Worm (Caenorhabditis elegans) whole organism, L3 larva: ENCODE results near the gene hyls-1.
A peak's percentile ranks its signal among the peaks of the same experiment; 100 is the strongest.

Experiments used
- R02D3.7 ChIP-seq: fragments of 150-350 bp; optimal IDR thresholded peaks from 2 replicates; lab custom pipeline; 2014; ENCODE audit warnings: missing biosample characterization, missing genetic modification characterization
- aly-2 ChIP-seq: fragments of 150-350 bp; optimal IDR thresholded peaks from 2 replicates; lab custom pipeline; 2014; ENCODE audit warnings: missing biosample characterization, missing genetic modification characterization
- ama-1 ChIP-seq: fragments of 150-350 bp; optimal IDR thresholded peaks from 2 replicates; lab custom pipeline; 2018
- ceh-16 ChIP-seq: sonication (generic microtip); optimal IDR thresholded peaks from 2 replicates; lab custom pipeline; 2017; ENCODE audit warnings: missing biosample characterization, missing genetic modification characterization
- ceh-82 ChIP-seq: fragments of 150-350 bp; optimal IDR thresholded peaks from 2 replicates; lab custom pipeline; 2014; ENCODE audit warnings: missing biosample characterization, missing genetic modification characterization
- daf-12 ChIP-seq: fragments of 150-350 bp; optimal IDR thresholded peaks from 2 replicates; lab custom pipeline; 2014; ENCODE audit warnings: missing biosample characterization, missing genetic modification reagents, missing genetic modification characterization
- egl-27 ChIP-seq: sonication (generic microtip); optimal IDR thresholded peaks from 4 replicates; lab custom pipeline; 2017; ENCODE audit warnings: missing biosample characterization, missing genetic modification reagents, missing genetic modification characterization
- egl-5 ChIP-seq: fragments of 150-350 bp; optimal IDR thresholded peaks from 2 replicates; lab custom pipeline; 2017; ENCODE audit warnings: missing biosample characterization, missing genetic modification reagents, missing genetic modification characterization, inconsistent platforms
- elt-1 ChIP-seq: fragments of 150-350 bp; optimal IDR thresholded peaks from 2 replicates; lab custom pipeline; 2014; ENCODE audit warnings: missing biosample characterization, missing genetic modification characterization
- elt-2 ChIP-seq: sonication (generic microtip); optimal IDR thresholded peaks from 2 replicates; lab custom pipeline; 2016; ENCODE audit warnings: missing genetic modification reagents, mild to moderate bottlenecking, missing genetic modification characterization, missing compliant biosample characterization
- elt-3 ChIP-seq, 3 experiments: fragments of 150-350 bp in 1 of 3; sonication (generic microtip) in 2 of 3; optimal IDR thresholded peaks; 2 replicates in 2 of 3; 4 replicates in 1 of 3; lab custom pipeline; 2014 to 2017; ENCODE audit warnings: missing biosample characterization in 3 of 3, missing genetic modification characterization in 3 of 3
- fkh-10 ChIP-seq: sonication (generic microtip); optimal IDR thresholded peaks from 2 replicates; lab custom pipeline; 2017; ENCODE audit warnings: missing biosample characterization, missing genetic modification reagents, missing genetic modification characterization
- fkh-2 ChIP-seq: fragments of 150-350 bp; optimal IDR thresholded peaks from 2 replicates; lab custom pipeline; 2014; ENCODE audit warnings: missing biosample characterization, missing genetic modification reagents, missing genetic modification characterization
- fos-1 ChIP-seq: fragments of 150-350 bp; optimal IDR thresholded peaks from 2 replicates; lab custom pipeline; 2014; ENCODE audit warnings: missing biosample characterization, missing genetic modification characterization
- hmg-11 ChIP-seq: sonication (generic microtip); optimal IDR thresholded peaks from 2 replicates; lab custom pipeline; 2016; ENCODE audit warnings: missing genetic modification characterization, missing compliant biosample characterization
- jun-1 ChIP-seq: fragments of 150-350 bp; optimal IDR thresholded peaks from 2 replicates; lab custom pipeline; 2014; ENCODE audit warnings: missing biosample characterization, missing genetic modification reagents, missing genetic modification characterization
- lin-15B ChIP-seq: fragments of 150-350 bp; optimal IDR thresholded peaks from 2 replicates; lab custom pipeline; 2014; ENCODE audit warnings: missing biosample characterization, missing genetic modification characterization
- lsy-12 ChIP-seq: sonication (generic microtip); optimal IDR thresholded peaks from 2 replicates; lab custom pipeline; 2016; ENCODE audit warnings: mild to moderate bottlenecking, missing genetic modification characterization, missing compliant biosample characterization
- mdl-1 ChIP-seq: fragments of 150-350 bp; optimal IDR thresholded peaks from 2 replicates; lab custom pipeline; 2014; ENCODE audit warnings: missing biosample characterization, missing genetic modification characterization
- mml-1 ChIP-seq: fragments of 150-350 bp; sonication (generic microtip); optimal IDR thresholded peaks from 3 replicates; lab custom pipeline; 2014; ENCODE audit warnings: missing biosample characterization, missing genetic modification characterization
- nhr-11 ChIP-seq: fragments of 150-350 bp; optimal IDR thresholded peaks from 2 replicates; lab custom pipeline; 2014; ENCODE audit warnings: missing biosample characterization, missing genetic modification characterization
- nhr-12 ChIP-seq: fragments of 150-350 bp; optimal IDR thresholded peaks from 2 replicates; lab custom pipeline; 2014; ENCODE audit warnings: missing biosample characterization, missing genetic modification characterization
- nhr-23 ChIP-seq: fragments of 150-350 bp; optimal IDR thresholded peaks from 2 replicates; lab custom pipeline; 2014; ENCODE audit warnings: missing biosample characterization, missing genetic modification reagents, missing genetic modification characterization
- nhr-237 ChIP-seq: fragments of 150-350 bp; optimal IDR thresholded peaks from 2 replicates; lab custom pipeline; 2014; ENCODE audit warnings: missing biosample characterization, missing genetic modification characterization
- nhr-43 ChIP-seq: sonication (generic microtip); optimal IDR thresholded peaks from 2 replicates; lab custom pipeline; 2016; ENCODE audit warnings: mild to moderate bottlenecking, missing genetic modification characterization, missing compliant biosample characterization; ENCODE audit not compliant: poor library complexity, severe bottlenecking
- nhr-67 ChIP-seq: fragments of 150-350 bp; optimal IDR thresholded peaks from 2 replicates; lab custom pipeline; 2014; ENCODE audit warnings: missing biosample characterization, missing genetic modification characterization
- nhr-77 ChIP-seq: fragments of 150-350 bp; optimal IDR thresholded peaks from 2 replicates; lab custom pipeline; 2014; ENCODE audit warnings: missing biosample characterization, missing genetic modification characterization
- pha-4 ChIP-seq: fragments of 150-350 bp; optimal IDR thresholded peaks from 2 replicates; lab custom pipeline; 2014; ENCODE audit warnings: missing biosample characterization, missing genetic modification reagents, missing genetic modification characterization
- pqm-1 ChIP-seq: fragments of 150-350 bp; optimal IDR thresholded peaks from 2 replicates; lab custom pipeline; 2017; ENCODE audit warnings: missing biosample characterization, missing genetic modification characterization, inconsistent platforms
- sea-2 ChIP-seq: fragments of 150-350 bp; sonication (generic microtip); optimal IDR thresholded peaks from 4 replicates; lab custom pipeline; 2014; ENCODE audit warnings: missing biosample characterization, missing genetic modification reagents, missing genetic modification characterization
- skn-1 ChIP-seq: fragments of 150-350 bp; optimal IDR thresholded peaks from 2 replicates; lab custom pipeline; 2014; ENCODE audit warnings: missing biosample characterization, missing genetic modification characterization
- tbx-2 ChIP-seq: sonication (generic microtip); optimal IDR thresholded peaks from 2 replicates; lab custom pipeline; 2016; ENCODE audit warnings: mild to moderate bottlenecking, missing genetic modification characterization, missing compliant biosample characterization
- unc-39 ChIP-seq: sonication (generic microtip); optimal IDR thresholded peaks from 4 replicates; lab custom pipeline; 2017; ENCODE audit warnings: missing biosample characterization, missing genetic modification characterization
- unc-62 ChIP-seq: fragments of 150-350 bp; sonication (generic microtip); optimal IDR thresholded peaks from 4 replicates; lab custom pipeline; 2014; ENCODE audit warnings: missing biosample characterization, missing genetic modification reagents, missing genetic modification characterization
- zag-1 ChIP-seq: fragments of 150-350 bp; optimal IDR thresholded peaks from 2 replicates; lab custom pipeline; 2014; ENCODE audit warnings: missing biosample characterization, missing genetic modification characterization
- ztf-11 ChIP-seq: fragments of 150-350 bp; optimal IDR thresholded peaks from 2 replicates; lab custom pipeline; 2014; ENCODE audit warnings: missing biosample characterization, missing genetic modification characterization
- ztf-4 ChIP-seq: fragments of 150-350 bp; optimal IDR thresholded peaks from 2 replicates; lab custom pipeline; 2014; ENCODE audit warnings: missing biosample characterization, missing genetic modification characterization

The hyls-1 gene

DNA sequence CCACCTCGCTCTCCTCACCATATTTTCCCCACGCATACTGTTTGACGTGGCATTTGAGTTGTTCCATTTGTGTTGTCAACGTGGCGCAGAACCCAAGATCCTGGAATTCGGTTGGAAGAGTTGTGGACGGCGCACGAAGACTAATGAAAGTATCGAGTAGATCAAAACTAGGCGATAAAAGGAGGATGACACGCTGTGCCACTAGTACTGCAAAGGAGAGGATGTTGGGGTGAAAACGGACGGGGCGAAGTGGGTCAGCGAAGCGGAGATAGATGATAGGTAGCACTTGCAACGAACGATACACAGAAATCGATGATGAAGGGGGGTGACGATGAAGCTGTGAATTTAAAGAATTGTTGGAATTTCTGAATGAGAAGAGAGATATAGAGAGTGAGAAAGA is 9.8 kb downstream of the hyls-1 start, which contains the start of gene C05C8.7:
Gene C05C8.7, minus strand, starts transcription at position 100 of the 400 bp plus-strand sequence.
- TF ChIP-seq lin-15B (tag; lab: Kevin White, UChicago) = no peak
- peak; percentile 55 for TF ChIP-seq nhr-23 (tag; lab: Kevin White, UChicago)

DNA sequence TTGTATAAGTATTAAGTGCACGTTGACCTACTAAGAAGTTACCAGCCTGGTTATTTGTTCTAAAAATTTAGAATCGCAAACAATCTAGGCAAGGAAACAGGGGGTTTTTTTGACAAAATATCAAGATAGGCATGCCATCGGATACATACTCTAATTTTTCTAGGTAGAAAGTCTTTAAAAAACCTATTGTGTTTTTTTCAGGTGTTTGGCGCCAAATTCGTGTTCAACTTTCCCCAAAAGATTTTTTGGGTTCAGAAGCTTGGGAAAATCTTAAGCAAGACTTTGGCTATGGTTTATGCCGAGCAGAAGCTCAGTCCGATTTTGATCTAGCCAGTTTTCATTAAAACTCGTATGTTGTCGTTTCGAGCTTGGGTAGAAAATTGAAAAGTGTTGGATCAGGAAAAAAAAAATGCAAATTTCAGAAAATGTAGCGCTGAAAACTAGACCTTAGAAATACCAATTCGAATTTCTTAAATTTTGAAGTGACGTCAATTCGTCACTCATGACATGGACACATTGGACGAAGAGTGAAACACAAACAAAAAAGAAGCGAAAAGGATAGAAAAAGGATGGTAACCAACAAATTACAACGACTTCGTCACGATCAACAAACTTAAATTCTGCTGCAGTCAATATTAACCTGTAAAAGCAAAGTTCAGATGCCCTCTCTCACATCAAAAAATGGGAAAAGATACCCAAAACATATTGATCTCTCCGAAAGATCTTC is 11.2 kb downstream of the hyls-1 start:
- TF ChIP-seq nhr-67 (tag; lab: Kevin White, UChicago) = no peak
- no peak for TF ChIP-seq elt-1 (tag; lab: Kevin White, UChicago)
- TF ChIP-seq mml-1 (tag; lab: Kevin White, UChicago) = no peak
- no peak for TF ChIP-seq egl-5
- no peak for TF ChIP-seq zag-1
- TF ChIP-seq elt-2 (tag; lab: Kevin White, UChicago) = no peak
- no peak for TF ChIP-seq tbx-2
- TF ChIP-seq daf-12 = no peak
- TF ChIP-seq jun-1 = no peak
- TF ChIP-seq nhr-237 (tag; lab: Kevin White, UChicago) = no peak
- no peak for TF ChIP-seq lsy-12 (tag; lab: Kevin White, UChicago)
- no peak for TF ChIP-seq pha-4 (tag; lab: Kevin White, UChicago)

DNA sequence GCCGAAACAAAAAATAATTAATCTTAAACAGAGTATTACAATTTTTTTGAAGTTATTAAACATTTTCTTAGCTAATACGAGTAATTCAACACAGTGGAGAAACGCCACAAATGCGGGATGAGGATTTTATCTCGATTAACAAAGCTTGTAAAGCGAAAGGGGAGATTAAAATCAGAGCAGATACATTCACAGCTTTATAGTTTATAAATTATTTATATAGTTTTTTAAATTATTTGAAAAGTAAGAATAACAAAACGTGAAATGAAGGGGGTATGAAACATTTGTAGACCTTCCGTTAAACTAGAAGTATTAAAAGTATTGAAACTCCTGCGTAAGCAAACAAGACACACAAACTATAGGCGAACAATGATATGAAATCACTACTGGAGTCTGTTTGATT is 17.9 kb downstream of the hyls-1 start, which contains the start of gene C05C8.8:
Gene C05C8.8, minus strand, starts transcription at position 101 of the 400 bp plus-strand sequence.
- no peak for TF ChIP-seq tbx-2
- TF ChIP-seq mml-1 (tag; lab: Kevin White, UChicago) = no peak
- TF ChIP-seq pqm-1 (tag; lab: Kevin White, UChicago) = no peak
- TF ChIP-seq ztf-11 = no peak
- no peak for TF ChIP-seq aly-2 (tag; lab: Kevin White, UChicago)
- no peak for TF ChIP-seq fkh-2
- no peak for TF ChIP-seq ceh-16 (tag; lab: Kevin White, UChicago)
- no peak for TF ChIP-seq elt-2 (tag; lab: Kevin White, UChicago)
- no peak for TF ChIP-seq mdl-1 (tag; lab: Kevin White, UChicago)
- no peak for TF ChIP-seq elt-3 (tag; optimal IDR thresholded peaks at IDR 0.05; lab: Kevin White, UChicago)
- no peak for TF ChIP-seq nhr-67 (tag; lab: Kevin White, UChicago)
- no peak for TF ChIP-seq nhr-43 (tag; lab: Kevin White, UChicago)
- TF ChIP-seq ama-1 (lab: Kevin White, UChicago) = no peak
- TF ChIP-seq nhr-11 = no peak

DNA sequence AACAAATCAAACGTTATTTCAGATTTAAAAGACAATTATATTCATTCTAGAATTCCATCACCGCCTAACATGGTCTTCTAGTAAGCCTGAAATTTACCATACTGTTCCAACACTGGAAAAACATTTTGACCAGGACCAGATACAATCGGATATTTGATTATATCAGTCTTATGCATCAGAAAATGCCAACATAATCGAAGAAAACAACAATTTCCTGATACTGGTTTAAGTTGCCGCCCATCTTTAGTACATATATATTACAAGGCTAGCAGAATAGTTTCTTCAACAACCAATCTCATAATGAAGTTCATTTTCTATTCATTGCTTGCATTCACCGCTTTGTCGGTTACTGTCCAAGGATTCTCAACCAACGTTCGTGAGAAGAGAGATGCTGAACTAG is 21.8 kb downstream of the hyls-1 start, which contains the start of gene C13A2.12:
Gene C13A2.12, plus strand, starts transcription at position 301 of the 400 bp plus-strand sequence.
- no peak for TF ChIP-seq hmg-11 (tag; lab: Kevin White, UChicago)
- no peak for TF ChIP-seq mml-1 (tag; lab: Kevin White, UChicago)
- no peak for TF ChIP-seq elt-3 (tag; optimal IDR thresholded peaks at IDR 0.05; lab: Kevin White, UChicago)
- TF ChIP-seq egl-5 = no peak
- TF ChIP-seq R02D3.7 (tag; lab: Kevin White, UChicago) = no peak
- TF ChIP-seq aly-2 (tag; lab: Kevin White, UChicago) = no peak
- TF ChIP-seq ztf-4 (tag; lab: Kevin White, UChicago) = no peak
- no peak for TF ChIP-seq nhr-237 (tag; lab: Kevin White, UChicago)
- TF ChIP-seq nhr-11 = no peak
- no peak for TF ChIP-seq fos-1 (tag; lab: Kevin White, UChicago)
- TF ChIP-seq, all 47 proteins: peak for 0

DNA sequence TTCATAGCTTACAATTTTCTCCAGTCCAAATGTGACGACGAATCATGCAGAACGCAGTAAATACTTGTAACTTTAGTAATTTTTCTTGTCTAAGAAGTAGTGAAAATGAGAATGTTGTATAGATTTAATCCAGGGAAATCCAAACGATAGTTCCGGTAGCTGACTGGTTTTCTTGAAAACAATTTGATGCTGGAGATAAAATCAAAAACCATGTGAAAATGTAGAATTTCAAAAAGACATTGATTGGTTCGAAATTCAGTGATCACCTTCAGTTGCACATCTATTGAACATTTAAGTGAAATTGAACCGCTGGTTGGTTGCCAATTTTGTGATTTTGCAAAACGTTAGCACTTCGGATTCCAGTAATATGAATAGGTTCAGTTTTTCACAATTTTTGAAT is 26.9 kb downstream of the hyls-1 start, which contains the start of gene C13A2.9:
Gene C13A2.9, minus strand, starts transcription at position 101 of the 400 bp plus-strand sequence.
- TF ChIP-seq ztf-11 (no peak), fkh-10 (GFP tag; lab: Kevin White, UChicago) (no peak), pqm-1 (tag; lab: Kevin White, UChicago) (no peak), tbx-2 (no peak), nhr-77 (no peak), daf-12 (no peak), skn-1 (tag; lab: Kevin White, UChicago) (no peak), ceh-82 (no peak), mml-1 (tag; lab: Kevin White, UChicago) (no peak), unc-62 (GFP tag; lab: Kevin White, UChicago) (no peak), nhr-23 (tag; lab: Kevin White, UChicago) (no peak), pha-4 (tag; lab: Kevin White, UChicago) (no peak), unc-39 (tag; lab: Kevin White, UChicago) (no peak), lin-15B (tag; lab: Kevin White, UChicago) (no peak), nhr-12 (tag; lab: Kevin White, UChicago) (no peak), nhr-67 (tag; lab: Kevin White, UChicago) (no peak), sea-2 (GFP tag; lab: Kevin White, UChicago) (no peak), egl-27 (tag; lab: Kevin White, UChicago) (no peak)
